Worm (Caenorhabditis elegans): ENCODE data around the gene T04F8.7.

DNA sequence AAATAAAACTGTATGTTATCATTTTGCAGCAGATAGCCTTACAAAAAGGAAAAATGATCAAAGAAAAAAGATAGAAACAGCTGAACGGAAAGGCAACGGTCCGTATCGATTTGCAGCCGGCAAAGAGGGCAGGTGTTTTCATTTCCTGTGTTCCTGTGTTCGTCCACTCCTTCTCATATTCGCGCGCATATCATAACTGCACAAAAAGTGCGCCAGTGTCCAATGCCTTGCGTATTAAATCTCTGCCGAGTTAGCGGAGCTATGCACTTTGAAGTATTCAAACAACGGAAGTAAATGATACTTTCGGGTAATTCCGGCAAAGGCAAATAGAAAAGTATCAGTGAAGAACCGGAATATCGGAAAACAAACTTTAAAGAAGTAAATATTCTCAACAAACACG lies 18.2 kb downstream of the T04F8.7 start:
- TF ChIP-seq somi-1 (GFP tag; optimal IDR thresholded peaks at IDR 0.05) (no peak), egl-44 (GFP tag; IDR thresholded peaks at IDR 0.05) (no peak), F49E8.2 (tag; optimal IDR thresholded peaks at IDR 0.05; ENCODE audit: insufficient read depth) (no peak), Y95B8A.8 (GFP tag; IDR thresholded peaks at IDR 0.05) (no peak), sptf-2 (GFP tag; optimal IDR thresholded peaks at IDR 0.05) (no peak), F37B4.10 (GFP tag; IDR thresholded peaks at IDR 0.05) (no peak)

Data from whole organism, young adult.